Worm (Caenorhabditis elegans) whole organism, L3 larva: ENCODE data around the gene srh-70.

ENCODE experiments used
- ama-1 ChIP-seq: fragments of 150-350 bp; optimal IDR thresholded peaks from 2 replicates; lab custom pipeline; 2018
- ceh-16 ChIP-seq: sonication (generic microtip); optimal IDR thresholded peaks from 2 replicates; lab custom pipeline; 2017; ENCODE audit warnings: missing biosample characterization, missing genetic modification characterization
- ceh-28 ChIP-seq: fragments of 150-350 bp; optimal IDR thresholded peaks from 2 replicates; lab custom pipeline; 2014; ENCODE audit warnings: missing biosample characterization, missing genetic modification reagents, missing genetic modification characterization
- fkh-10 ChIP-seq: sonication (generic microtip); optimal IDR thresholded peaks from 2 replicates; lab custom pipeline; 2017; ENCODE audit warnings: missing biosample characterization, missing genetic modification reagents, missing genetic modification characterization
- lin-39 ChIP-seq: fragments of 150-350 bp; optimal IDR thresholded peaks from 2 replicates; lab custom pipeline; 2018; ENCODE audit warnings: missing biosample characterization, missing genetic modification reagents, missing genetic modification characterization
- mdl-1 ChIP-seq: fragments of 150-350 bp; optimal IDR thresholded peaks from 2 replicates; lab custom pipeline; 2014; ENCODE audit warnings: missing biosample characterization, missing genetic modification characterization
- nhr-28 ChIP-seq: fragments of 150-350 bp; optimal IDR thresholded peaks from 2 replicates; lab custom pipeline; 2014; ENCODE audit warnings: missing biosample characterization, missing genetic modification characterization
- ztf-4 ChIP-seq: fragments of 150-350 bp; optimal IDR thresholded peaks from 2 replicates; lab custom pipeline; 2014; ENCODE audit warnings: missing biosample characterization, missing genetic modification characterization

ce11 chrII:12550940-12551339 is 32.3 kb upstream of the srh-70 start:
- no peak for TF ChIP-seq ama-1 (lab: Kevin White, UChicago)
- TF ChIP-seq ceh-16 (tag; lab: Kevin White, UChicago): no peak
- TF ChIP-seq fkh-10 (GFP tag; lab: Kevin White, UChicago): no peak
- no peak for TF ChIP-seq ceh-28 (tag; lab: Kevin White, UChicago)
- TF ChIP-seq lin-39 (tag; lab: Kevin White, UChicago): no peak
- TF ChIP-seq nhr-28: no peak
- TF ChIP-seq ztf-4 (tag; lab: Kevin White, UChicago): no peak
- TF ChIP-seq mdl-1 (tag; lab: Kevin White, UChicago): no peak
